Fruit fly (Drosophila melanogaster): Measurements from ENCODE around the gene Acat1.

Gene Acat1

dm6 chrX:7920081-7920688 lies 31.6 kb upstream of the Acat1 start, which contains the start of the genes hdm and Ykt6:
Gene hdm (minus strand): TSS chrX:7920131.
Gene Ykt6 (plus strand): TSS chrX:7920409.
- TF ChIP-seq CG8319 (GFP tag; optimal IDR thresholded peaks at IDR 0.05) (peak; percentile 45), esn (GFP tag; optimal IDR thresholded peaks at IDR 0.05) (peak; percentile 80), Sox102F (GFP tag; optimal IDR thresholded peaks at IDR 0.05) (no peak), CG6854 (GFP tag; optimal IDR thresholded peaks at IDR 0.05) (no peak), CG4318 (GFP tag; optimal IDR thresholded peaks at IDR 0.05) (no peak), CG11762 (GFP tag; optimal IDR thresholded peaks at IDR 0.05; ENCODE audit: insufficient read depth) (peak; percentile 35), svp (GFP tag) (peak; percentile 85), Met (GFP tag; optimal IDR thresholded peaks at IDR 0.05) (no peak), CG6808 (GFP tag; optimal IDR thresholded peaks at IDR 0.05) (no peak), achi (GFP tag; optimal IDR thresholded peaks at IDR 0.05) (peak; percentile 74), cyc (GFP tag; optimal IDR thresholded peaks at IDR 0.05) (peak; percentile 81), dac (GFP tag; optimal IDR thresholded peaks at IDR 0.05) (no peak), CG11902 (GFP tag; optimal IDR thresholded peaks at IDR 0.05) (peak; percentile 27), CG6276 (GFP tag; optimal IDR thresholded peaks at IDR 0.05) (no peak), Smox (GFP tag; optimal IDR thresholded peaks at IDR 0.05) (no peak), CG15336 (GFP tag; IDR thresholded peaks at IDR 0.05) (peak; percentile 52; the same call in 1 of the 2 replicates), CG8632 (GFP tag; optimal IDR thresholded peaks at IDR 0.05) (no peak), fkh (GFP tag; optimal IDR thresholded peaks at IDR 0.05) (peak; percentile 77), Eip93F (GFP tag; optimal IDR thresholded peaks at IDR 0.05) (no peak), CG16779 (tag; optimal IDR thresholded peaks at IDR 0.05) (no peak), fd85E (GFP tag; optimal IDR thresholded peaks at IDR 0.05) (no peak), Eip78C (GFP tag) (peak; percentile 82), Gug (GFP tag; IDR thresholded peaks at IDR 0.05) (peak; percentile 59), Eip75B (GFP tag; optimal IDR thresholded peaks at IDR 0.05) (no peak), Hr38 (GFP tag; optimal IDR thresholded peaks at IDR 0.05) (peak; percentile 23), CG10631 (GFP tag; optimal IDR thresholded peaks at IDR 0.05) (peak; percentile 81), CG7368 (GFP tag; optimal IDR thresholded peaks at IDR 0.05) (peak; percentile 70), CG34406 (GFP tag; optimal IDR thresholded peaks at IDR 0.05) (no peak), CG32006 (GFP tag; optimal IDR thresholded peaks at IDR 0.05) (no peak), OdsH (GFP tag; optimal IDR thresholded peaks at IDR 0.05) (no peak), Ets21C (GFP tag; optimal IDR thresholded peaks at IDR 0.05) (peak; percentile 65), ss (GFP tag; optimal IDR thresholded peaks at IDR 0.05) (no peak), CG10669 (GFP tag; optimal IDR thresholded peaks at IDR 0.05) (no peak), CG3919 (GFP tag; optimal IDR thresholded peaks at IDR 0.05) (no peak), vri (GFP tag; optimal IDR thresholded peaks at IDR 0.05) (no peak), acj6 (GFP tag; optimal IDR thresholded peaks at IDR 0.05) (peak; percentile 71), eg (GFP tag; IDR thresholded peaks at IDR 0.05) (no peak; the same call in 2 of the 3 replicates), pdm3 (GFP tag; optimal IDR thresholded peaks at IDR 0.05) (no peak), Sox15 (GFP tag; optimal IDR thresholded peaks at IDR 0.05) (peak; percentile 55), Blimp-1 (GFP tag; optimal IDR thresholded peaks at IDR 0.05) (no peak), salr (GFP tag; optimal IDR thresholded peaks at IDR 0.05) (no peak), CG3032 (tag; optimal IDR thresholded peaks at IDR 0.05) (peak; percentile 64), dsx (GFP tag; optimal IDR thresholded peaks at IDR 0.05; ENCODE audit: poor library complexity, severe bottlenecking) (peak; percentile 25), CG6163 (GFP tag; IDR thresholded peaks at IDR 0.05) (no peak; the same call in 1 of the 3 replicates), CG11294 (GFP tag; IDR thresholded peaks at IDR 0.05) (peak; percentile 45; the same call in 1 of the 2 replicates), CG31627 (GFP tag; optimal IDR thresholded peaks at IDR 0.05) (peak; percentile 79), Ets96B (tag; optimal IDR thresholded peaks at IDR 0.05) (peak; percentile 62), topi (GFP tag; optimal IDR thresholded peaks at IDR 0.05) (peak; percentile 78), CG9139 (GFP tag; optimal IDR thresholded peaks at IDR 0.05) (no peak), lz (GFP tag; optimal IDR thresholded peaks at IDR 0.05) (peak; percentile 80), Lpt (GFP tag; optimal IDR thresholded peaks at IDR 0.05) (peak; percentile 27)

Data from whole organism, prepupa.